Fruit fly (Drosophila melanogaster) whole organism, embryonic: ENCODE data around the gene UQCR-14.
A peak's percentile ranks its signal among the peaks of the same experiment; 100 is the strongest.

Experiments
- ATbp ChIP-seq: fragments of 200-800 bp; sonication (Bioruptor generic); optimal IDR thresholded peaks from 2 replicates; lab custom pipeline; 2017; ENCODE audit warnings: missing biosample characterization, mild to moderate bottlenecking, missing genetic modification characterization, missing genetic modification reagents
- B-H1 ChIP-seq: fragments of 200-800 bp; sonication (Bioruptor generic); IDR thresholded peaks from 3 replicates; pipeline ENCODE4 v1.3.6; 2022; ENCODE audit warnings: missing biosample characterization, missing genetic modification characterization
- BtbVII ChIP-seq: fragments of 200-800 bp; sonication (Bioruptor generic); optimal IDR thresholded peaks from 3 replicates; lab custom pipeline; 2017; ENCODE audit warnings: missing biosample characterization, mild to moderate bottlenecking, missing genetic modification characterization
- CG10274 ChIP-seq: fragments of 200-800 bp; sonication (Bioruptor generic); optimal IDR thresholded peaks from 3 replicates; lab custom pipeline; 2017; ENCODE audit warnings: missing biosample characterization, mild to moderate bottlenecking, missing genetic modification characterization
- CG10321 ChIP-seq: fragments of 200-800 bp; sonication (Bioruptor generic); IDR thresholded peaks from 2 replicates; pipeline ENCODE4 v1.3.6; 2022; ENCODE audit warnings: missing biosample characterization, missing genetic modification characterization
- CG10654 ChIP-seq: fragments of 200-800 bp; sonication (Bioruptor generic); optimal IDR thresholded peaks from 2 replicates; lab custom pipeline; 2016; ENCODE audit warnings: missing biosample characterization, missing genetic modification characterization
- CG12236 ChIP-seq: fragments of 200-800 bp; sonication (Bioruptor generic); optimal IDR thresholded peaks from 2 replicates; lab custom pipeline; 2016; ENCODE audit warnings: missing biosample characterization, missing genetic modification characterization
- CG13894 ChIP-seq: fragments of 200-800 bp; sonication (Bioruptor generic); optimal IDR thresholded peaks from 3 replicates; lab custom pipeline; 2018; ENCODE audit warnings: missing biosample characterization, mild to moderate bottlenecking, missing genetic modification characterization, moderate library complexity
- CG15073 ChIP-seq: fragments of 200-800 bp; sonication (Bioruptor generic); optimal IDR thresholded peaks from 2 replicates; lab custom pipeline; 2016; ENCODE audit warnings: missing biosample characterization, missing genetic modification characterization
- CG1832 ChIP-seq: fragments of 200-800 bp; sonication (Bioruptor generic); optimal IDR thresholded peaks from 2 replicates; lab custom pipeline; 2017; ENCODE audit warnings: missing biosample characterization, mild to moderate bottlenecking, missing genetic modification characterization, inconsistent platforms
- CG18476 ChIP-seq: fragments of 200-800 bp; sonication (Bioruptor generic); optimal IDR thresholded peaks from 2 replicates; lab custom pipeline; 2016; ENCODE audit warnings: missing biosample characterization, mild to moderate bottlenecking, missing genetic modification characterization
- CG31388 ChIP-seq: fragments of 200-800 bp; sonication (Bioruptor generic); optimal IDR thresholded peaks from 2 replicates; lab custom pipeline; 2016; ENCODE audit warnings: missing biosample characterization, missing genetic modification characterization
- CG3163 ChIP-seq: fragments of 200-800 bp; sonication (Bioruptor generic); optimal IDR thresholded peaks from 3 replicates; lab custom pipeline; 2016; ENCODE audit warnings: missing biosample characterization, missing genetic modification characterization
- CG33557 ChIP-seq: fragments of 200-800 bp; sonication (Bioruptor generic); optimal IDR thresholded peaks from 2 replicates; lab custom pipeline; 2019; ENCODE audit warnings: missing biosample characterization, mild to moderate bottlenecking, missing genetic modification characterization, moderate library complexity
- CG4328 ChIP-seq: fragments of 200-800 bp; sonication (Bioruptor generic); optimal IDR thresholded peaks from 3 replicates; lab custom pipeline; 2017; ENCODE audit warnings: missing biosample characterization, missing genetic modification reagents, missing genetic modification characterization
- CG4854 ChIP-seq: fragments of 200-800 bp; sonication (Bioruptor generic); optimal IDR thresholded peaks from 2 replicates; lab custom pipeline; 2016; ENCODE audit warnings: missing biosample characterization, missing genetic modification characterization, inconsistent platforms
- CG6272 ChIP-seq: fragments of 200-800 bp; sonication (Bioruptor generic); IDR thresholded peaks from 2 replicates; pipeline ENCODE4 v1.3.6; 2022; ENCODE audit warnings: missing biosample characterization, missing genetic modification characterization
- CG7556 ChIP-seq: fragments of 200-800 bp; sonication (Bioruptor generic); optimal IDR thresholded peaks from 2 replicates; lab custom pipeline; 2017; ENCODE audit warnings: missing biosample characterization, mild to moderate bottlenecking, missing genetic modification characterization
- CG8924 ChIP-seq: fragments of 200-800 bp; optimal IDR thresholded peaks from 3 replicates; lab custom pipeline; 2019; ENCODE audit warnings: missing biosample characterization, mild to moderate bottlenecking, missing genetic modification characterization, moderate library complexity
- CG9817 ChIP-seq: fragments of 200-800 bp; sonication (Bioruptor generic); optimal IDR thresholded peaks from 2 replicates; lab custom pipeline; 2018; ENCODE audit warnings: missing biosample characterization, mild to moderate bottlenecking, missing genetic modification characterization, moderate library complexity
- E2f2 ChIP-seq: fragments of 200-800 bp; sonication (Bioruptor generic); IDR thresholded peaks from 2 replicates; pipeline ENCODE4 v1.3.6; 2022; ENCODE audit warnings: missing biosample characterization, missing genetic modification characterization
- Ets97D ChIP-seq: fragments of 200-800 bp; sonication (Bioruptor generic); optimal IDR thresholded peaks from 3 replicates; lab custom pipeline; 2016; ENCODE audit warnings: missing biosample characterization, missing genetic modification characterization
- GATAe ChIP-seq: fragments of 200-800 bp; sonication (Bioruptor generic); conservative IDR thresholded peaks from 2 replicates; pipeline ENCODE4 v1.3.6; 2022; ENCODE audit warnings: missing biosample characterization, missing genetic modification characterization
- Lim3 ChIP-seq: fragments of 200-800 bp; sonication (Bioruptor generic); IDR thresholded peaks from 2 replicates; pipeline ENCODE4 v1.3.6; 2022; ENCODE audit warnings: missing biosample characterization, missing genetic modification characterization
- NK7.1 ChIP-seq: fragments of 200-800 bp; sonication (Bioruptor generic); optimal IDR thresholded peaks from 3 replicates; lab custom pipeline; 2016; ENCODE audit warnings: missing biosample characterization, missing genetic modification characterization
- NfI ChIP-seq: fragments of 200-800 bp; sonication (Bioruptor generic); optimal IDR thresholded peaks from 3 replicates; lab custom pipeline; 2018; ENCODE audit warnings: missing biosample characterization, mild to moderate bottlenecking, missing genetic modification characterization, moderate library complexity
- Poxn ChIP-seq: fragments of 200-800 bp; sonication (Bioruptor generic); IDR thresholded peaks from 2 replicates; pipeline ENCODE4 v1.3.6; 2022; ENCODE audit warnings: missing biosample characterization, missing genetic modification characterization
- Scr ChIP-seq: fragments of 200-800 bp; sonication (Bioruptor generic); IDR thresholded peaks from 2 replicates; pipeline ENCODE4 v1.3.6; 2022; ENCODE audit warnings: missing biosample characterization, missing genetic modification characterization; ENCODE audit not compliant: partially characterized antibody
- Sry-δ ChIP-seq: fragments of 200-800 bp; sonication (Bioruptor generic); optimal IDR thresholded peaks from 2 replicates; lab custom pipeline; 2016; ENCODE audit warnings: missing biosample characterization, missing genetic modification characterization
- Usf ChIP-seq: fragments of 200-800 bp; sonication (Bioruptor generic); optimal IDR thresholded peaks from 2 replicates; lab custom pipeline; 2017; ENCODE audit warnings: missing genotype, missing biosample characterization, missing genetic modification characterization
- Vsx1 ChIP-seq: fragments of 200-800 bp; sonication (Bioruptor generic); optimal IDR thresholded peaks from 2 replicates; lab custom pipeline; 2017; ENCODE audit warnings: missing biosample characterization, mild to moderate bottlenecking, missing genetic modification characterization, missing genetic modification reagents
- ara ChIP-seq: fragments of 200-800 bp; sonication (Bioruptor generic); IDR thresholded peaks from 2 replicates; pipeline ENCODE4 v1.3.6; 2022; ENCODE audit warnings: missing biosample characterization, missing genetic modification characterization
- bigmax ChIP-seq: fragments of 200-800 bp; sonication (Bioruptor generic); optimal IDR thresholded peaks from 2 replicates; lab custom pipeline; 2018; ENCODE audit warnings: missing biosample characterization, mild to moderate bottlenecking, missing genetic modification characterization
- cg ChIP-seq: fragments of 200-800 bp; sonication (Bioruptor generic); optimal IDR thresholded peaks from 3 replicates; lab custom pipeline; 2019; ENCODE audit warnings: missing biosample characterization, mild to moderate bottlenecking, missing genetic modification characterization, moderate library complexity
- cwo ChIP-seq: fragments of 200-800 bp; sonication (Bioruptor generic); optimal IDR thresholded peaks from 3 replicates; lab custom pipeline; 2017; ENCODE audit warnings: missing biosample characterization, missing genetic modification characterization, mild to moderate bottlenecking, moderate library complexity, missing genetic modification reagents
- dan ChIP-seq: fragments of 200-800 bp; sonication (Bioruptor generic); IDR thresholded peaks from 2 replicates; pipeline ENCODE4 v1.3.6; 2022; ENCODE audit warnings: missing biosample characterization, missing genetic modification characterization
- danr ChIP-seq: fragments of 200-800 bp; sonication (Bioruptor generic); IDR thresholded peaks from 2 replicates; pipeline ENCODE4 v1.3.6; 2022; ENCODE audit warnings: missing biosample characterization, missing genetic modification characterization
- fd64A ChIP-seq: fragments of 200-800 bp; sonication (Bioruptor generic); optimal IDR thresholded peaks from 3 replicates; lab custom pipeline; 2018; ENCODE audit warnings: missing biosample characterization, mild to moderate bottlenecking, missing genetic modification characterization
- grau ChIP-seq: fragments of 200-800 bp; optimal IDR thresholded peaks from 3 replicates; lab custom pipeline; 2019; ENCODE audit warnings: missing biosample characterization, mild to moderate bottlenecking, missing genetic modification characterization, moderate library complexity
- insv ChIP-seq, 2 experiments: fragments of 200-800 bp; sonication (Bioruptor generic); optimal IDR thresholded peaks; 3 replicates each; lab custom pipeline; 2016 to 2018; ENCODE audit warnings: missing biosample characterization in 2 of 2, missing genetic modification characterization in 2 of 2
- lab ChIP-seq: fragments of 200-800 bp; sonication (Bioruptor generic); optimal IDR thresholded peaks from 3 replicates; lab custom pipeline; 2017; ENCODE audit warnings: missing biosample characterization, missing genetic modification characterization, mild to moderate bottlenecking, moderate library complexity, missing genetic modification reagents
- mam ChIP-seq: fragments of 200-800 bp; sonication (Bioruptor generic); optimal IDR thresholded peaks from 3 replicates; lab custom pipeline; 2016; ENCODE audit warnings: missing biosample characterization, missing genetic modification characterization
- onecut ChIP-seq: fragments of 200-800 bp; sonication (Bioruptor generic); IDR thresholded peaks from 2 replicates; pipeline ENCODE4 v1.3.6; 2022; ENCODE audit warnings: missing biosample characterization, missing genetic modification characterization
- pan ChIP-seq, 4 experiments: fragments of >200 bp in 3 of 4; fragments of 200-800 bp in 1 of 4; sonication (Bioruptor generic) in 1 of 4; optimal IDR thresholded peaks in 3 of 4; IDR thresholded peaks in 1 of 4; 2 replicates each; pipeline versions ENCODE4 v1.3.6 to Lab custom; 2017 to 2022; ENCODE audit warnings: missing biosample characterization in 2 of 4, missing genetic modification characterization in 2 of 4, mixed read lengths in 1 of 4
- sc ChIP-seq, 3 experiments: fragments of >200 bp in 2 of 3; fragments of 200-800 bp in 1 of 3; sonication (Bioruptor generic) in 1 of 3; optimal IDR thresholded peaks; 2 replicates in 2 of 3; 3 replicates in 1 of 3; lab custom pipeline; 2017; ENCODE audit warnings: mild to moderate bottlenecking in 1 of 3, missing biosample characterization in 1 of 3, missing genetic modification characterization in 1 of 3, missing genetic modification reagents in 1 of 3
- sd ChIP-seq: fragments of 200-800 bp; sonication (Bioruptor generic); optimal IDR thresholded peaks from 3 replicates; lab custom pipeline; 2018; ENCODE audit warnings: missing biosample characterization, mild to moderate bottlenecking, missing genetic modification characterization, moderate library complexity
- sima ChIP-seq: fragments of 200-800 bp; sonication (Bioruptor generic); optimal IDR thresholded peaks from 2 replicates; lab custom pipeline; 2016; ENCODE audit warnings: missing biosample characterization, missing genetic modification characterization
- slp2 ChIP-seq: fragments of 200-800 bp; sonication (Bioruptor generic); optimal IDR thresholded peaks from 2 replicates; lab custom pipeline; 2016; ENCODE audit warnings: missing biosample characterization, missing genetic modification characterization
- stwl ChIP-seq: fragments of 200-800 bp; sonication (Bioruptor generic); optimal IDR thresholded peaks from 3 replicates; lab custom pipeline; 2018; ENCODE audit warnings: missing biosample characterization, mild to moderate bottlenecking, missing genetic modification characterization, moderate library complexity

Gene UQCR-14

dm6 chrX:16286083-16286666 is at the start of gene UQCR-14 (continued):
- TF ChIP-seq CG13894 (peak; percentile 53), sd (tag; lab: Kevin White, UChicago) (peak; percentile 34), CG10654 (GFP tag; lab: Kevin White, UChicago) (no peak), Scr (GFP tag; lab: Robert Waterston, UW) (peak; percentile 95), fd64A (GFP tag; lab: Kevin White, UChicago) (no peak), dan (GFP tag; lab: Robert Waterston, UW) (no peak), sima (GFP tag; lab: Kevin White, UChicago) (no peak), CG3163 (GFP tag; lab: Kevin White, UChicago) (peak; percentile 2), NfI (GFP tag; lab: Kevin White, UChicago) (peak; percentile 4), Lim3 (GFP tag; lab: Robert Waterston, UW) (no peak), stwl (tag; lab: Kevin White, UChicago) (peak; percentile 90), CG15073 (no peak), cg (GFP tag; lab: Kevin White, UChicago) (no peak), E2f2 (GFP tag; lab: Robert Waterston, UW) (peak; percentile 71), Sry-δ (peak; percentile 97), CG10321 (GFP tag; lab: Robert Waterston, UW) (no peak), CG31388 (GFP tag; lab: Kevin White, UChicago) (no peak), slp2 (no peak), CG33557 (GFP tag; lab: Kevin White, UChicago) (no peak), Poxn (GFP tag; lab: Robert Waterston, UW) (no peak), NK7.1 (no peak), CG8924 (tag; lab: Kevin White, UChicago) (peak; percentile 33), onecut (GFP tag; lab: Robert Waterston, UW) (peak; percentile 19; the same call in 1 of the 2 replicates), Vsx1 (no peak), ATbp (GFP tag; lab: Kevin White, UChicago) (no peak), pan (optimal IDR thresholded peaks at IDR 0.05; lab: Kevin White, UChicago) (no peak), pan (GFP tag; optimal IDR thresholded peaks at IDR 0.05 in 1 of 2, IDR thresholded peaks at IDR 0.05 in 1 of 2) (peak in 1 of 2 experiments; percentile 8), CG4328 (GFP tag; lab: Kevin White, UChicago) (no peak), mam (GFP tag; lab: Kevin White, UChicago) (peak; percentile 43), CG4854 (GFP tag; lab: Kevin White, UChicago) (peak; percentile 38), Ets97D (GFP tag; lab: Kevin White, UChicago) (peak; percentile 86), sc (optimal IDR thresholded peaks at IDR 0.05; lab: Kevin White, UChicago) (no peak), sc (GFP tag; optimal IDR thresholded peaks at IDR 0.05; lab: Kevin White, UChicago) (no peak), danr (no peak), bigmax (GFP tag; lab: Kevin White, UChicago) (no peak), ara (no peak), CG7556 (no peak), CG6272 (GFP tag; lab: Robert Waterston, UW) (peak; percentile 44; the same call in 1 of the 2 replicates), B-H1 (no peak), BtbVII (GFP tag; lab: Kevin White, UChicago) (no peak), insv (GFP tag; optimal IDR thresholded peaks at IDR 0.05; lab: Kevin White, UChicago) (peak in 1 of 2 experiments; percentile 2), Usf (no peak), grau (tag; lab: Kevin White, UChicago) (peak; percentile 53), CG12236 (no peak), CG9817 (tag; lab: Kevin White, UChicago) (no peak), lab (GFP tag; lab: Kevin White, UChicago) (no peak), CG10274 (GFP tag; lab: Kevin White, UChicago) (no peak), CG18476 (GFP tag; lab: Kevin White, UChicago) (no peak), cwo (GFP tag; lab: Kevin White, UChicago) (no peak), CG1832 (no peak), GATAe (GFP tag; lab: Robert Waterston, UW) (no peak)
